Fruit fly (Drosophila melanogaster) whole organism, adult: Measurements from ENCODE around the gene Rab27.

Experiments
- CG11617 ChIP-seq: fragments of 200-800 bp; sonication (Bioruptor generic); optimal IDR thresholded peaks from 2 replicates; lab custom pipeline; 2017; ENCODE audit warnings: mild to moderate bottlenecking, missing biosample characterization, missing genetic modification reagents, missing genetic modification characterization
- CG14711 ChIP-seq: fragments of 200-800 bp; sonication (Bioruptor generic); optimal IDR thresholded peaks from 2 replicates; lab custom pipeline; 2018; ENCODE audit warnings: missing biosample characterization, mild to moderate bottlenecking, missing genetic modification characterization, moderate library complexity
- CG1620 ChIP-seq: fragments of 200-800 bp; sonication (Bioruptor generic); optimal IDR thresholded peaks from 2 replicates; lab custom pipeline; 2016; ENCODE audit warnings: missing biosample characterization, missing genetic modification characterization
- CG33017 ChIP-seq: fragments of 200-800 bp; sonication (Bioruptor generic); optimal IDR thresholded peaks from 2 replicates; lab custom pipeline; 2018; ENCODE audit warnings: missing biosample characterization, mild to moderate bottlenecking, missing genetic modification characterization, moderate library complexity
- CG5204 ChIP-seq: fragments of 200-800 bp; sonication (Bioruptor generic); optimal IDR thresholded peaks from 2 replicates; lab custom pipeline; 2016; ENCODE audit warnings: missing biosample characterization, missing genetic modification characterization
- CG7045 ChIP-seq: fragments of 200-800 bp; sonication (Bioruptor generic); optimal IDR thresholded peaks from 2 replicates; lab custom pipeline; 2017; ENCODE audit warnings: missing biosample characterization, mild to moderate bottlenecking, missing genetic modification characterization
- Clk ChIP-seq: fragments of 200-800 bp; sonication (Bioruptor generic); optimal IDR thresholded peaks from 2 replicates; lab custom pipeline; 2017; ENCODE audit warnings: missing biosample characterization, missing genetic modification characterization
- Crg-1 ChIP-seq: fragments of 200-800 bp; sonication (Bioruptor generic); optimal IDR thresholded peaks from 2 replicates; lab custom pipeline; 2016; ENCODE audit warnings: missing biosample characterization, missing genetic modification characterization
- Mnt ChIP-seq: fragments of 200-800 bp; sonication (Bioruptor generic); optimal IDR thresholded peaks from 2 replicates; lab custom pipeline; 2016; ENCODE audit warnings: missing biosample characterization, mild to moderate bottlenecking, missing genetic modification characterization
- kay ChIP-seq: fragments of 200-800 bp; sonication (Bioruptor generic); peaks from one replicate; lab custom pipeline; 2016; ENCODE audit warnings: missing biosample characterization, missing genetic modification characterization, borderline replicate concordance
- ovo ChIP-seq: fragments of 200-800 bp; sonication (Bioruptor generic); optimal IDR thresholded peaks from 2 replicates; lab custom pipeline; 2016; ENCODE audit warnings: missing biosample characterization, missing genetic modification characterization
- pad ChIP-seq: fragments of 200-800 bp; sonication (Bioruptor generic); optimal IDR thresholded peaks from 3 replicates; lab custom pipeline; 2017; ENCODE audit warnings: missing biosample characterization, missing genetic modification characterization, mild to moderate bottlenecking, moderate library complexity, missing genetic modification reagents
- tj ChIP-seq: fragments of 200-800 bp; sonication (Bioruptor generic); optimal IDR thresholded peaks from 3 replicates; lab custom pipeline; 2017; ENCODE audit warnings: missing biosample characterization, mild to moderate bottlenecking, missing genetic modification characterization, moderate library complexity
- toe ChIP-seq: fragments of 200-800 bp; sonication (Bioruptor generic); optimal IDR thresholded peaks from 2 replicates; lab custom pipeline; 2016; ENCODE audit warnings: missing biosample characterization, missing genetic modification characterization

- peak; percentile 82 for TF ChIP-seq Mnt (GFP tag; lab: Kevin White, UChicago)
- TF ChIP-seq CG7045 (GFP tag; lab: Kevin White, UChicago), result no peak
- peak; percentile 0 for TF ChIP-seq CG1620
- TF ChIP-seq CG11617, result no peak
- TF ChIP-seq kay (GFP tag; lab: Kevin White, UChicago), result no peak
- TF ChIP-seq CG14711 (tag; lab: Kevin White, UChicago), result peak; percentile 15
- no peak for TF ChIP-seq CG33017 (tag; lab: Kevin White, UChicago)
- no peak for TF ChIP-seq tj (GFP tag; lab: Kevin White, UChicago)
- peak; percentile 23 for TF ChIP-seq pad (GFP tag; lab: Kevin White, UChicago)
- no peak for TF ChIP-seq CG5204 (GFP tag; lab: Kevin White, UChicago)
- TF ChIP-seq Crg-1, result no peak
- no peak for TF ChIP-seq toe (GFP tag; lab: Kevin White, UChicago)
- peak; percentile 7 for TF ChIP-seq ovo (GFP tag; lab: Kevin White, UChicago)
- TF ChIP-seq Clk, result no peak
These were observed 36.0 kb upstream of the Rab27 start, which contains the start of gene CG14795 for dm6 chrX:1512753-1513226.
